Worm (Caenorhabditis elegans): ENCODE results near the gene C07H6.2.

Gene C07H6.2

DNA sequence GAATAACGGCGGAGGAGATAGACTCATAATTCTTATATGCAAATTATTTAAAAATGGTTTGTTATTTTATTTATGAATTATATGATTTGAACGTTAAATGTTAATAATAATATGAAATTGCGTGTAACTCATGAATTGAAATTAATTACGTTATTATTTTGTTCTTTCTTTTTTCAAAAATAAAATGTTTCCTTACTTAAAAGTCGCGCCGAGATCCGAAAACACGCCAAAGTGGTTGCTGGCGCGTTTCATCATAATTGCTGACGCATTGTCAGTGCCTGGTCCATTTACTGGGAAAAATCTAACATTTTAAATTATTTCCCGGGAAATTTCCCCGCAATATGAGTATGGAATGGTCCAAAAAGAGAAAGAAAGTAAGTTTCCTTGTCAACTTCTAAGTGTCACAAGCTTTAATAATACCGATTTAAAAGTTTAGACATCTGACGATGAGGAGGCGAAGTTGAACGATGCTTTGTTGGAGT is 21.3 kb upstream of the C07H6.2 start, which contains the start of the genes C07H6.9 and sap-140 (continued):
- TF ChIP-seq set-16 (GFP tag; IDR thresholded peaks at IDR 0.05) = no peak
- no peak for TF ChIP-seq lin-15B (tag; optimal IDR thresholded peaks at IDR 0.05)
- TF ChIP-seq ctbp-1 (GFP tag; IDR thresholded peaks at IDR 0.05) = no peak
- TF ChIP-seq lsy-2 (tag; optimal IDR thresholded peaks at IDR 0.05) = peak in 1 of 2 experiments; percentile 91
- TF ChIP-seq ces-1 (GFP tag; optimal IDR thresholded peaks at IDR 0.05) = peak; percentile 24
- TF ChIP-seq hlh-11 (tag; optimal IDR thresholded peaks at IDR 0.05) = peak; percentile 62
- TF ChIP-seq fos-1 (tag; optimal IDR thresholded peaks at IDR 0.05) = no peak
- TF ChIP-seq daf-8 (GFP tag; IDR thresholded peaks at IDR 0.05) = no peak
- TF ChIP-seq jun-1 (tag; optimal IDR thresholded peaks at IDR 0.05) = no peak
- no peak for TF ChIP-seq ceh-44 (GFP tag; IDR thresholded peaks at IDR 0.05)
- TF ChIP-seq lir-3 (tag; optimal IDR thresholded peaks at IDR 0.05) = no peak
- no peak for TF ChIP-seq daf-19 (GFP tag; conservative IDR thresholded peaks at IDR 0.05)
- no peak for TF ChIP-seq nhr-111 (GFP tag; optimal IDR thresholded peaks at IDR 0.05)
- peak in 1 of 2 experiments; percentile 34 for TF ChIP-seq hif-1 (tag; optimal IDR thresholded peaks at IDR 0.05)
- TF ChIP-seq arid-1 (GFP tag; conservative IDR thresholded peaks at IDR 0.05) = 0 out of 2 replicates have a peak, but pooled peaks have one; percentile 36
- no peak for TF ChIP-seq nhr-10 (tag; optimal IDR thresholded peaks at IDR 0.05)
- no peak for TF ChIP-seq ceh-28 (tag; optimal IDR thresholded peaks at IDR 0.05)
- TF ChIP-seq skn-1 (tag; optimal IDR thresholded peaks at IDR 0.05) = no peak
- no peak for TF ChIP-seq dmd-9 (GFP tag; IDR thresholded peaks at IDR 0.05)
- TF ChIP-seq egl-43 (GFP tag; IDR thresholded peaks at IDR 0.05) = no peak
- TF ChIP-seq Y5F2A.4 (GFP tag; optimal IDR thresholded peaks at IDR 0.05) = no peak
- no peak for TF ChIP-seq spr-3 (GFP tag; optimal IDR thresholded peaks at IDR 0.05)
- TF ChIP-seq Y48G9A.11 (GFP tag; IDR thresholded peaks at IDR 0.05) = no peak
- no peak for TF ChIP-seq mxl-2 (GFP tag; conservative IDR thresholded peaks at IDR 0.05)
- no peak for TF ChIP-seq lim-7 (GFP tag; IDR thresholded peaks at IDR 0.05)
- peak; percentile 71 for TF ChIP-seq hlh-30 (tag; optimal IDR thresholded peaks at IDR 0.05; ENCODE audit: insufficient read depth)
- peak; percentile 56; the same call in 1 of the 2 replicates for TF ChIP-seq hmg-1.1 (GFP tag; IDR thresholded peaks at IDR 0.05)
- no peak for TF ChIP-seq pqm-1 (tag; optimal IDR thresholded peaks at IDR 0.05)
- no peak for TF ChIP-seq unc-130 (GFP tag; optimal IDR thresholded peaks at IDR 0.05)
- TF ChIP-seq zip-2 (tag; optimal IDR thresholded peaks at IDR 0.05) = peak; percentile 35
- no peak for TF ChIP-seq sdz-12 (GFP tag; optimal IDR thresholded peaks at IDR 0.05)
- TF ChIP-seq nhr-77 (tag; optimal IDR thresholded peaks at IDR 0.05) = no peak
- peak; percentile 66 for TF ChIP-seq nhr-6 (tag; optimal IDR thresholded peaks at IDR 0.05)
- TF ChIP-seq ZK337.2 (GFP tag; IDR thresholded peaks at IDR 0.05) = no peak
- TF ChIP-seq snpc-4 (tag; optimal IDR thresholded peaks at IDR 0.05) = no peak
- no peak for TF ChIP-seq nhr-11 (tag; optimal IDR thresholded peaks at IDR 0.05)
- no peak for TF ChIP-seq lin-29 (GFP tag; IDR thresholded peaks at IDR 0.05)
- no peak for TF ChIP-seq unc-62 (GFP tag; optimal IDR thresholded peaks at IDR 0.05 in 1 of 2)
- no peak for TF ChIP-seq unc-62 (tag; optimal IDR thresholded peaks at IDR 0.05)
- no peak for TF ChIP-seq ztf-11 (tag; optimal IDR thresholded peaks at IDR 0.05)
- TF ChIP-seq tra-1 (GFP tag; IDR thresholded peaks at IDR 0.05) = no peak
- TF ChIP-seq ztf-7 (tag; optimal IDR thresholded peaks at IDR 0.05) = peak; percentile 48
- no peak for TF ChIP-seq Y105C5A.15 (GFP tag; IDR thresholded peaks at IDR 0.05)
- TF ChIP-seq daf-16 (GFP tag; optimal IDR thresholded peaks at IDR 0.05) = peak in 1 of 2 experiments; percentile 15
- TF ChIP-seq daf-16 (tag; optimal IDR thresholded peaks at IDR 0.05) = peak; percentile 47
- no peak for TF ChIP-seq Y75B8A.6 (GFP tag; IDR thresholded peaks at IDR 0.05)
- TF ChIP-seq gei-8 (GFP tag; optimal IDR thresholded peaks at IDR 0.05) = no peak
- no peak for TF ChIP-seq mxl-3 (GFP tag; optimal IDR thresholded peaks at IDR 0.05)
- no peak for TF ChIP-seq aly-2 (tag; optimal IDR thresholded peaks at IDR 0.05)
- TF ChIP-seq mdl-1 (tag; optimal IDR thresholded peaks at IDR 0.05) = no peak
- TF ChIP-seq nhr-28 (tag; optimal IDR thresholded peaks at IDR 0.05) = peak; percentile 36
- TF ChIP-seq madf-5 (GFP tag; IDR thresholded peaks at IDR 0.05) = no peak
- 0 out of 2 replicates have a peak, but pooled peaks have one; percentile 26 for TF ChIP-seq zfp-3 (GFP tag; conservative IDR thresholded peaks at IDR 0.05)
